Worm (Caenorhabditis elegans): ENCODE data around the gene F38A1.11.

Gene F38A1.11

ce11 chrIV:1216290-1216689, 30.9 kb upstream of the F38A1.11 start, which contains the start of gene W09G12.9:
Gene W09G12.9, plus strand, starts transcription at chrIV:1216590.
- no peak for TF ChIP-seq tab-1 (GFP tag; IDR thresholded peaks at IDR 0.05)
- TF ChIP-seq ref-1 (GFP tag; conservative IDR thresholded peaks at IDR 0.05), result no peak
- no peak for TF ChIP-seq klf-2 (GFP tag; conservative IDR thresholded peaks at IDR 0.05)
- no peak for TF ChIP-seq ztf-23 (GFP tag; IDR thresholded peaks at IDR 0.05)
- no peak for TF ChIP-seq med-1 (GFP tag; optimal IDR thresholded peaks at IDR 0.05; ENCODE audit: insufficient read depth)
- TF ChIP-seq T22C8.4 (GFP tag; IDR thresholded peaks at IDR 0.05), result no peak

ce11 chrIV:1221167-1221566, 26.0 kb upstream of the F38A1.11 start, which contains the start of gene W09G12.10:
Gene W09G12.10, minus strand, starts transcription at chrIV:1221287.
- TF ChIP-seq ref-1 (GFP tag; conservative IDR thresholded peaks at IDR 0.05) (no peak), ztf-23 (GFP tag; IDR thresholded peaks at IDR 0.05) (no peak), klf-2 (GFP tag; conservative IDR thresholded peaks at IDR 0.05) (no peak), T22C8.4 (GFP tag; IDR thresholded peaks at IDR 0.05) (no peak), med-1 (GFP tag; optimal IDR thresholded peaks at IDR 0.05; ENCODE audit: insufficient read depth) (no peak), flt-1 (GFP tag; IDR thresholded peaks at IDR 0.05) (no peak), tab-1 (GFP tag; IDR thresholded peaks at IDR 0.05) (no peak), cog-1 (tag; optimal IDR thresholded peaks at IDR 0.05) (no peak), ztf-29 (GFP tag; IDR thresholded peaks at IDR 0.05) (no peak)

ce11 chrIV:1224781-1225180, 22.4 kb upstream of the F38A1.11 start:
- TF ChIP-seq ztf-29 (GFP tag; IDR thresholded peaks at IDR 0.05) (no peak), med-1 (GFP tag; optimal IDR thresholded peaks at IDR 0.05; ENCODE audit: insufficient read depth) (no peak), ref-1 (GFP tag; conservative IDR thresholded peaks at IDR 0.05) (no peak), ztf-23 (GFP tag; IDR thresholded peaks at IDR 0.05) (no peak), tab-1 (GFP tag; IDR thresholded peaks at IDR 0.05) (no peak), T22C8.4 (GFP tag; IDR thresholded peaks at IDR 0.05) (no peak), klf-2 (GFP tag; conservative IDR thresholded peaks at IDR 0.05) (no peak)

ce11 chrIV:1225596-1226232, 21.5 kb upstream of the F38A1.11 start, which contains the start of gene W09G12.8:
Gene W09G12.8, plus strand, starts transcription at chrIV:1226182.
- TF ChIP-seq med-1 (GFP tag; optimal IDR thresholded peaks at IDR 0.05; ENCODE audit: insufficient read depth) (no peak), klf-2 (GFP tag; conservative IDR thresholded peaks at IDR 0.05) (no peak), ref-1 (GFP tag; conservative IDR thresholded peaks at IDR 0.05) (no peak), T22C8.4 (GFP tag; IDR thresholded peaks at IDR 0.05) (no peak), ztf-23 (GFP tag; IDR thresholded peaks at IDR 0.05) (no peak), ztf-29 (GFP tag; IDR thresholded peaks at IDR 0.05) (no peak), tab-1 (GFP tag; IDR thresholded peaks at IDR 0.05) (no peak), cog-1 (tag; optimal IDR thresholded peaks at IDR 0.05) (no peak), flt-1 (GFP tag; IDR thresholded peaks at IDR 0.05) (no peak)

- TF ChIP-seq ztf-29 (GFP tag; IDR thresholded peaks at IDR 0.05), result no peak
- TF ChIP-seq klf-2 (GFP tag; conservative IDR thresholded peaks at IDR 0.05), result no peak
- TF ChIP-seq med-1 (GFP tag; optimal IDR thresholded peaks at IDR 0.05; ENCODE audit: insufficient read depth), result no peak
- no peak for TF ChIP-seq T22C8.4 (GFP tag; IDR thresholded peaks at IDR 0.05)
- no peak for TF ChIP-seq ztf-23 (GFP tag; IDR thresholded peaks at IDR 0.05)
- TF ChIP-seq tab-1 (GFP tag; IDR thresholded peaks at IDR 0.05), result no peak
- no peak for TF ChIP-seq cog-1 (tag; optimal IDR thresholded peaks at IDR 0.05)
- no peak for TF ChIP-seq ref-1 (GFP tag; conservative IDR thresholded peaks at IDR 0.05)
Measured at ce11 chrIV:1228675-1229130, 18.5 kb upstream of the F38A1.11 start, which contains the start of gene W09G12.7. Gene W09G12.7, plus strand, starts transcription at chrIV:1229080.

ce11 chrIV:1231589-1231988, 15.6 kb upstream of the F38A1.11 start, which contains the start of gene W09G12.6:
Gene W09G12.6, plus strand, starts transcription at chrIV:1231889.
- no peak for TF ChIP-seq ztf-29 (GFP tag; IDR thresholded peaks at IDR 0.05)
- TF ChIP-seq tab-1 (GFP tag; IDR thresholded peaks at IDR 0.05), result no peak
- no peak for TF ChIP-seq med-1 (GFP tag; optimal IDR thresholded peaks at IDR 0.05; ENCODE audit: insufficient read depth)
- no peak for TF ChIP-seq flt-1 (GFP tag; IDR thresholded peaks at IDR 0.05)
- no peak for TF ChIP-seq ztf-23 (GFP tag; IDR thresholded peaks at IDR 0.05)
- TF ChIP-seq klf-2 (GFP tag; conservative IDR thresholded peaks at IDR 0.05), result no peak
- TF ChIP-seq cog-1 (tag; optimal IDR thresholded peaks at IDR 0.05), result no peak
- TF ChIP-seq ref-1 (GFP tag; conservative IDR thresholded peaks at IDR 0.05), result no peak
- TF ChIP-seq T22C8.4 (GFP tag; IDR thresholded peaks at IDR 0.05), result no peak

- TF ChIP-seq T22C8.4 (GFP tag; IDR thresholded peaks at IDR 0.05), result no peak
- no peak for TF ChIP-seq med-1 (GFP tag; optimal IDR thresholded peaks at IDR 0.05; ENCODE audit: insufficient read depth)
- TF ChIP-seq ztf-29 (GFP tag; IDR thresholded peaks at IDR 0.05), result no peak
- TF ChIP-seq ref-1 (GFP tag; conservative IDR thresholded peaks at IDR 0.05), result no peak
- no peak for TF ChIP-seq tab-1 (GFP tag; IDR thresholded peaks at IDR 0.05)
- no peak for TF ChIP-seq flt-1 (GFP tag; IDR thresholded peaks at IDR 0.05)
Measured at ce11 chrIV:1232419-1233145, 14.6 kb upstream of the F38A1.11 start.

ce11 chrIV:1234780-1235179, 12.4 kb upstream of the F38A1.11 start:
- TF ChIP-seq flt-1 (GFP tag; IDR thresholded peaks at IDR 0.05) (no peak), ztf-23 (GFP tag; IDR thresholded peaks at IDR 0.05) (no peak), T22C8.4 (GFP tag; IDR thresholded peaks at IDR 0.05) (peak; percentile 56), ztf-29 (GFP tag; IDR thresholded peaks at IDR 0.05) (no peak)

ce11 chrIV:1235785-1236184, 11.4 kb upstream of the F38A1.11 start:
- TF ChIP-seq klf-2 (GFP tag; conservative IDR thresholded peaks at IDR 0.05), result no peak
- no peak for TF ChIP-seq flt-1 (GFP tag; IDR thresholded peaks at IDR 0.05)
- no peak for TF ChIP-seq cog-1 (tag; optimal IDR thresholded peaks at IDR 0.05)
- peak; percentile 67 for TF ChIP-seq T22C8.4 (GFP tag; IDR thresholded peaks at IDR 0.05)
- no peak for TF ChIP-seq tab-1 (GFP tag; IDR thresholded peaks at IDR 0.05)

Measured in whole organism, midembryonic.